Fruit fly (Drosophila melanogaster) whole organism: ENCODE results near the gene CG33543.

ENCODE experiments used
- CG8478 ChIP-seq: fragments of >200 bp; optimal IDR thresholded peaks from 2 replicates; lab custom pipeline; 2018; ENCODE audit warnings: inconsistent platforms
- Dll ChIP-seq: fragments of >200 bp; optimal IDR thresholded peaks from 2 replicates; lab custom pipeline; 2017
- usp ChIP-seq: fragments of >200 bp; optimal IDR thresholded peaks from 2 replicates; lab custom pipeline; 2017; ENCODE audit warnings: missing biosample characterization, missing genetic modification characterization, mixed read lengths

- TF ChIP-seq Dll (lab: Kevin White, UChicago), result no peak
- no peak for TF ChIP-seq usp (GFP tag; lab: Kevin White, UChicago)
- no peak for TF ChIP-seq CG8478 (lab: Kevin White, UChicago)
Observed at dm6 chr2L:2035941-2036340, 29.8 kb upstream of the CG33543 start, which contains the start of gene CG42296.
